Worm (Caenorhabditis elegans) whole organism, L1 larva: ENCODE results near the gene T23G4.127.

ENCODE experiments used
- fkh-4 ChIP-seq: sonication (generic microtip); optimal IDR thresholded peaks from 2 replicates; lab custom pipeline; 2016; ENCODE audit warnings: missing compliant biosample characterization, missing genetic modification characterization, borderline replicate concordance
- fos-1 ChIP-seq: fragments of 150-350 bp; optimal IDR thresholded peaks from 2 replicates; lab custom pipeline; 2014; ENCODE audit warnings: missing biosample characterization, missing genetic modification characterization
- tbx-2 ChIP-seq: sonication (generic microtip); optimal IDR thresholded peaks from 2 replicates; lab custom pipeline; 2016; ENCODE audit warnings: missing genetic modification characterization, missing compliant biosample characterization
- ztf-4 ChIP-seq: fragments of 150-350 bp; optimal IDR thresholded peaks from 2 replicates; lab custom pipeline; 2014; ENCODE audit warnings: missing biosample characterization, missing genetic modification characterization

ce11 chrIV:13718918-13719317 lies 20.4 kb upstream of the T23G4.127 start:
- no peak for TF ChIP-seq fkh-4
- no peak for TF ChIP-seq fos-1 (tag; lab: Kevin White, UChicago)
- TF ChIP-seq tbx-2: no peak
- TF ChIP-seq ztf-4 (tag; lab: Kevin White, UChicago): no peak
